Worm (Caenorhabditis elegans) whole organism, young adult: ENCODE measurements around the gene acr-17.

Source experiments
- F52B5.7 ChIP-seq: sonication (generic microtip); optimal IDR thresholded peaks from 2 replicates; lab custom pipeline; 2016; ENCODE audit warnings: mild to moderate bottlenecking, missing genetic modification characterization, missing compliant biosample characterization
- ceh-91 ChIP-seq: fragments of 200-800 bp; sonication (Bioruptor generic); IDR thresholded peaks from 2 replicates; pipeline ENCODE4 v1.3.6; 2022; ENCODE audit warnings: missing genetic modification reagents, missing genetic modification characterization, missing compliant biosample characterization
- efl-1 ChIP-seq: fragments of 150-350 bp; optimal IDR thresholded peaks from 2 replicates; lab custom pipeline; 2014; ENCODE audit warnings: missing biosample characterization, missing genetic modification reagents, missing genetic modification characterization
- him-1 ChIP-seq: sonication (generic microtip); optimal IDR thresholded peaks from 2 replicates; lab custom pipeline; 2016; ENCODE audit warnings: missing genotype, missing genetic modification reagents, missing genetic modification characterization, missing compliant biosample characterization
- hmg-1.2 ChIP-seq: fragments of 200-800 bp; sonication (Bioruptor generic); IDR thresholded peaks from 2 replicates; pipeline ENCODE4 v1.3.6; 2022; ENCODE audit warnings: missing genetic modification reagents, missing genetic modification characterization, missing compliant biosample characterization
- madf-10 ChIP-seq: sonication (generic microtip); optimal IDR thresholded peaks from 2 replicates; lab custom pipeline; 2016; ENCODE audit warnings: mild to moderate bottlenecking, missing genetic modification characterization, missing compliant biosample characterization
- madf-3 ChIP-seq: fragments of 200-800 bp; sonication (Bioruptor generic); IDR thresholded peaks from 2 replicates; pipeline ENCODE4 v1.3.6; 2022; ENCODE audit warnings: missing genetic modification reagents, missing genetic modification characterization, missing compliant biosample characterization
- nfya-1 ChIP-seq: sonication (generic microtip); optimal IDR thresholded peaks from 2 replicates; lab custom pipeline; 2017; ENCODE audit warnings: antibody characterized with exemption, missing compliant biosample characterization, missing genetic modification characterization, borderline replicate concordance; ENCODE audit not compliant: insufficient read depth
- nhr-27 ChIP-seq: fragments of 200-800 bp; sonication (Bioruptor generic); optimal IDR thresholded peaks from 2 replicates; lab custom pipeline; 2018; ENCODE audit warnings: mild to moderate bottlenecking, missing genetic modification characterization, moderate library complexity, missing compliant biosample characterization
- snpc-1.1 ChIP-seq: sonication (generic microtip); optimal IDR thresholded peaks from 2 replicates; lab custom pipeline; 2017; ENCODE audit warnings: missing genetic modification characterization, mild to moderate bottlenecking, missing compliant biosample characterization, antibody characterized with exemption, moderate library complexity, missing genotype, missing genetic modification reagents; ENCODE audit not compliant: insufficient read depth
- unc-62 ChIP-seq: fragments of 150-350 bp; optimal IDR thresholded peaks from 2 replicates; lab custom pipeline; 2014; ENCODE audit warnings: missing biosample characterization, missing genetic modification reagents, missing genetic modification characterization

DNA sequence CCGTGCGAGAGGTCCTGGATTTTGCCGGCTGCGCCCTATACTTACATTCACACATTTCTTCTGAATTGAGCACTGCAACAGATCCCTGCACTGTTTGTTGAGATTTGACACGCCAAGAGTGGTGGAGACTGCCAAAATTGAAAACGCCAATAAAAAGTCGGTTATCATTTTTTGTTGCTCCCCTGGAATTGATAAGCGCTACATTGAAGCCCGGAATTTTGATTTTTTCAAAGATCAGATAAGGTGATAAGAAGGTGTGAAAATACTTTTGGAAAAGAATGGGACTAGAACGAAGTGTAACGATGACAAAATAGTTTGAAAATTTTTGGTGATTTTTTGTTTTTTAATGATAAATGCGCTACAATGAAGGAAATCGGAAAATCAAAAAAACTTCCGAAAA lies 22.7 kb upstream of the acr-17 start, which contains the start of gene C29G2.6:
- no peak for TF ChIP-seq nfya-1 (tag; lab: Kevin White, UChicago)
- TF ChIP-seq unc-62 (GFP tag; lab: Kevin White, UChicago) = no peak
- no peak for TF ChIP-seq efl-1 (GFP tag; lab: Kevin White, UChicago)
- TF ChIP-seq madf-3 (GFP tag; lab: Robert Waterston, UW) = no peak
- TF ChIP-seq nhr-27 = no peak
- TF ChIP-seq hmg-1.2 (GFP tag; lab: Robert Waterston, UW) = no peak
- no peak for TF ChIP-seq snpc-1.1 (tag; lab: Kevin White, UChicago)
- TF ChIP-seq ceh-91 (GFP tag; lab: Robert Waterston, UW) = no peak
- no peak for TF ChIP-seq madf-10
- no peak for TF ChIP-seq F52B5.7 (tag; lab: Kevin White, UChicago)
- TF ChIP-seq him-1 = no peak
